Worm (Caenorhabditis elegans): ENCODE measurements around the gene idpp-16.

The idpp-16 gene

DNA sequence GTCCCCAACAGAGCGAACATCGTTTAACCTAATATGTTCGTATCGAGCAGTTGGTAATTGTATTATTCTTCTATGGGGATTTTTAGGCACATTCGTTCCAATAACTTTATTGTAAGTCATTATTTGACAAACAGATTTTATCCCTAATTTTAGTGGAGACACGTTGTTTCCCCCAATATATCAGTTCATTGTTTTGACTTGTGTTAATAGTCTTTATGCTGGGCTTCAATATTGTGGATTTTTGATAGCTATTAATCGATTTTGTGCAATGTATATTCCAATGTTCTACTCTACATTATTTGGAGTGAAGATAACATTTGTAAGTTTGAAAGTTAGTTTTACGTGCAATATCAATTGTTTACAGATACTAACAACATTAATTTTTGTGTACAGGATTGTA, 12.4 kb downstream of the idpp-16 start:
- no peak for TF ChIP-seq F57C9.4 (tag; optimal IDR thresholded peaks at IDR 0.05)
- TF ChIP-seq F57A8.1 (GFP tag; optimal IDR thresholded peaks at IDR 0.05), result no peak
- no peak for TF ChIP-seq C06A6.2 (GFP tag; conservative IDR thresholded peaks at IDR 0.05)
- no peak for TF ChIP-seq lin-26 (GFP tag; IDR thresholded peaks at IDR 0.05)
- no peak for TF ChIP-seq pha-4 (tag; optimal IDR thresholded peaks at IDR 0.05)
- TF ChIP-seq rpc-1 (optimal IDR thresholded peaks at IDR 0.05), result no peak
- no peak for TF ChIP-seq rpc-1 (tag; optimal IDR thresholded peaks at IDR 0.05)
- TF ChIP-seq lin-35 (GFP tag; optimal IDR thresholded peaks at IDR 0.05), result no peak
- TF ChIP-seq B0261.1 (tag; optimal IDR thresholded peaks at IDR 0.05), result no peak
- no peak for TF ChIP-seq hlh-26 (GFP tag; conservative IDR thresholded peaks at IDR 0.05)

ce11 chrV:11593427-11593826, 12.9 kb downstream of the idpp-16 start, which contains the start of gene srx-80:
srx-80 (plus strand) TSS chrV:11593727.
- no peak for TF ChIP-seq hlh-26 (GFP tag; conservative IDR thresholded peaks at IDR 0.05)
- TF ChIP-seq T26A5.8 (tag; optimal IDR thresholded peaks at IDR 0.05), result no peak
- no peak for TF ChIP-seq F52B5.7 (tag; optimal IDR thresholded peaks at IDR 0.05)
- TF ChIP-seq K11D2.4 (GFP tag; IDR thresholded peaks at IDR 0.05), result no peak
- no peak for TF ChIP-seq cebp-1 (GFP tag; IDR thresholded peaks at IDR 0.05)
- TF ChIP-seq cebp-1 (tag; optimal IDR thresholded peaks at IDR 0.05), result no peak

- TF ChIP-seq Y79H2A.3 (GFP tag; conservative IDR thresholded peaks at IDR 0.05) (no peak), ztf-28 (GFP tag; IDR thresholded peaks at IDR 0.05) (no peak), bed-1 (GFP tag; IDR thresholded peaks at IDR 0.05) (no peak), F39B2.1 (GFP tag; IDR thresholded peaks at IDR 0.05) (no peak), cebp-1 (GFP tag; IDR thresholded peaks at IDR 0.05) (no peak), cebp-1 (tag; optimal IDR thresholded peaks at IDR 0.05) (no peak), C06A6.2 (GFP tag; conservative IDR thresholded peaks at IDR 0.05) (no peak)
These were observed 16.9 kb downstream of the idpp-16 start, which contains the start of gene srx-82 for ce11 chrV:11589433-11589832. srx-82 (plus strand) TSS chrV:11589733.

- TF ChIP-seq chd-7 (tag; optimal IDR thresholded peaks at IDR 0.05) (no peak), ekl-4 (GFP tag; IDR thresholded peaks at IDR 0.05) (peak; percentile 53; the same call in 1 of the 2 replicates), madf-10 (tag; optimal IDR thresholded peaks at IDR 0.05) (no peak), hmg-1.2 (GFP tag; IDR thresholded peaks at IDR 0.05) (peak; percentile 81), hmg-20 (GFP tag; IDR thresholded peaks at IDR 0.05) (peak; percentile 43; the same call in 1 of the 2 replicates), snpc-4 (GFP tag; optimal IDR thresholded peaks at IDR 0.05) (peak; percentile 91), snpc-4 (tag; optimal IDR thresholded peaks at IDR 0.05) (peak; percentile 90 to 97 (median 93)), lin-26 (GFP tag; IDR thresholded peaks at IDR 0.05) (peak; percentile 99), him-1 (tag; optimal IDR thresholded peaks at IDR 0.05) (peak; percentile 93), F23B12.7 (tag; optimal IDR thresholded peaks at IDR 0.05; ENCODE audit: insufficient read depth) (no peak), ceh-79 (tag; optimal IDR thresholded peaks at IDR 0.05) (no peak), lsl-1 (GFP tag; optimal IDR thresholded peaks at IDR 0.05) (peak; percentile 55), lin-40 (tag; optimal IDR thresholded peaks at IDR 0.05) (no peak), ceh-100 (GFP tag; IDR thresholded peaks at IDR 0.05) (peak; percentile 51), tbp1 (GFP tag; optimal IDR thresholded peaks at IDR 0.05) (peak; percentile 71), D2030.7 (GFP tag; IDR thresholded peaks at IDR 0.05) (peak; percentile 77), ztf-18 (tag; optimal IDR thresholded peaks at IDR 0.05) (peak; percentile 17), madf-6 (GFP tag; IDR thresholded peaks at IDR 0.05) (peak; percentile 70; the same call in 1 of the 2 replicates), K11D2.4 (GFP tag; IDR thresholded peaks at IDR 0.05) (no peak), zfh-2 (GFP tag; conservative IDR thresholded peaks at IDR 0.05) (no peak), dox-1 (GFP tag; IDR thresholded peaks at IDR 0.05) (no peak), snpc-3.4 (tag; optimal IDR thresholded peaks at IDR 0.05) (peak; percentile 84), rec-8 (tag; optimal IDR thresholded peaks at IDR 0.05) (peak in 1 of 2 experiments; percentile 22), ceh-58 (GFP tag; IDR thresholded peaks at IDR 0.05) (no peak), F49E8.2 (tag; optimal IDR thresholded peaks at IDR 0.05; ENCODE audit: insufficient read depth) (peak; percentile 56), nhr-120 (GFP tag; IDR thresholded peaks at IDR 0.05) (0 out of 2 replicates have a peak, but pooled peaks have one; percentile 62), rpc-1 (optimal IDR thresholded peaks at IDR 0.05) (no peak), rpc-1 (tag; optimal IDR thresholded peaks at IDR 0.05) (peak; percentile 11)
These were observed 21.2 kb downstream of the idpp-16 start for ce11 chrV:11585122-11585521.
